Worm (Caenorhabditis elegans) whole organism, young adult: ENCODE measurements around the gene Y39A3B.8.
A peak's percentile ranks its signal among the peaks of the same experiment; 100 is the strongest.

ENCODE experiments used
- F37B4.10 ChIP-seq: fragments of 200-800 bp; sonication (Bioruptor generic); IDR thresholded peaks from 2 replicates; pipeline ENCODE4 v1.3.6; 2022; ENCODE audit warnings: missing genetic modification characterization, missing compliant biosample characterization
- F39B2.1 ChIP-seq: fragments of 200-800 bp; sonication (Bioruptor generic); IDR thresholded peaks from 2 replicates; pipeline ENCODE4 v1.3.6; 2022; ENCODE audit warnings: missing genetic modification reagents, missing genetic modification characterization, missing compliant biosample characterization
- F57A8.1 ChIP-seq: fragments of 200-800 bp; sonication (Bioruptor generic); optimal IDR thresholded peaks from 2 replicates; lab custom pipeline; 2018; ENCODE audit warnings: mild to moderate bottlenecking, missing genetic modification characterization, moderate library complexity, missing compliant biosample characterization
- K11D2.4 ChIP-seq: fragments of 200-800 bp; sonication (Bioruptor generic); IDR thresholded peaks from 2 replicates; pipeline ENCODE4 v1.3.6; 2022; ENCODE audit warnings: missing genetic modification reagents, missing genetic modification characterization, missing compliant biosample characterization
- K12H6.12 ChIP-seq: fragments of 200-800 bp; sonication (Bioruptor generic); optimal IDR thresholded peaks from 2 replicates; lab custom pipeline; 2018; ENCODE audit warnings: mild to moderate bottlenecking, missing genetic modification characterization, missing compliant biosample characterization
- T07F8.4 ChIP-seq: sonication (generic microtip); optimal IDR thresholded peaks from 2 replicates; lab custom pipeline; 2016; ENCODE audit warnings: mild to moderate bottlenecking, missing genetic modification characterization, moderate library complexity, missing compliant biosample characterization
- Y95B8A.8 ChIP-seq: fragments of 200-800 bp; sonication (Bioruptor generic); IDR thresholded peaks from 2 replicates; pipeline ENCODE4 v1.3.6; 2022; ENCODE audit warnings: missing genetic modification reagents, missing genetic modification characterization, missing compliant biosample characterization
- aptf-3 ChIP-seq: fragments of 200-800 bp; sonication (Bioruptor generic); IDR thresholded peaks from 2 replicates; pipeline ENCODE4 v1.3.6; 2022; ENCODE audit warnings: missing genetic modification characterization, missing compliant biosample characterization
- cebp-1 ChIP-seq, 2 experiments: fragments of 200-800 bp in 1 of 2; sonication (Bioruptor generic) in 1 of 2; sonication (generic microtip) in 1 of 2; IDR thresholded peaks in 1 of 2; optimal IDR thresholded peaks in 1 of 2; 2 replicates each; pipeline versions ENCODE4 v1.3.6 to Lab custom; 2017 to 2022; ENCODE audit warnings: missing compliant biosample characterization in 2 of 2, missing genetic modification characterization in 2 of 2, mild to moderate bottlenecking in 1 of 2, missing genetic modification reagents in 1 of 2, moderate library complexity in 1 of 2
- cebp-2 ChIP-seq: fragments of 200-800 bp; sonication (Bioruptor generic); IDR thresholded peaks from 2 replicates; pipeline ENCODE4 v1.3.6; 2022; ENCODE audit warnings: missing genetic modification characterization, missing compliant biosample characterization
- ceh-100 ChIP-seq: fragments of 200-800 bp; sonication (Bioruptor generic); IDR thresholded peaks from 2 replicates; pipeline ENCODE4 v1.3.6; 2022; ENCODE audit warnings: missing genetic modification reagents, missing genetic modification characterization, missing compliant biosample characterization
- ceh-58 ChIP-seq: fragments of 200-800 bp; sonication (Bioruptor generic); IDR thresholded peaks from 2 replicates; pipeline ENCODE4 v1.3.6; 2022; ENCODE audit warnings: missing genetic modification characterization, missing compliant biosample characterization
- chd-7 ChIP-seq: sonication (generic microtip); optimal IDR thresholded peaks from 2 replicates; lab custom pipeline; 2016; ENCODE audit warnings: mild to moderate bottlenecking, missing genetic modification characterization, moderate library complexity, missing compliant biosample characterization
- die-1 ChIP-seq: sonication (generic microtip); optimal IDR thresholded peaks from 2 replicates; lab custom pipeline; 2016; ENCODE audit warnings: missing genotype, mild to moderate bottlenecking, missing genetic modification characterization, missing compliant biosample characterization
- dox-1 ChIP-seq: fragments of 200-800 bp; sonication (Bioruptor generic); IDR thresholded peaks from 2 replicates; pipeline ENCODE4 v1.3.6; 2022; ENCODE audit warnings: missing genetic modification reagents, missing genetic modification characterization, missing compliant biosample characterization
- egl-18 ChIP-seq: fragments of 200-800 bp; sonication (Bioruptor generic); IDR thresholded peaks from 2 replicates; pipeline ENCODE4 v1.3.6; 2022; ENCODE audit warnings: missing genetic modification reagents, missing genetic modification characterization, missing compliant biosample characterization
- egrh-3 ChIP-seq: fragments of 200-800 bp; sonication (Bioruptor generic); IDR thresholded peaks from 2 replicates; pipeline ENCODE4 v1.3.6; 2022; ENCODE audit warnings: missing genetic modification reagents, missing genetic modification characterization, missing compliant biosample characterization
- fkh-3 ChIP-seq: sonication (generic microtip); optimal IDR thresholded peaks from 2 replicates; lab custom pipeline; 2016; ENCODE audit warnings: mild to moderate bottlenecking, missing genetic modification characterization, missing compliant biosample characterization
- hlh-12 ChIP-seq: sonication (generic microtip); optimal IDR thresholded peaks from 2 replicates; lab custom pipeline; 2016; ENCODE audit warnings: missing genetic modification characterization, missing compliant biosample characterization
- hmg-1.2 ChIP-seq: fragments of 200-800 bp; sonication (Bioruptor generic); IDR thresholded peaks from 2 replicates; pipeline ENCODE4 v1.3.6; 2022; ENCODE audit warnings: missing genetic modification reagents, missing genetic modification characterization, missing compliant biosample characterization
- hrde-1 ChIP-seq: sonication (generic microtip); optimal IDR thresholded peaks from 2 replicates; lab custom pipeline; 2016; ENCODE audit warnings: missing genetic modification characterization, mild to moderate bottlenecking, missing compliant biosample characterization, moderate library complexity, missing genotype, missing genetic modification reagents, borderline replicate concordance
- lag-1 ChIP-seq: fragments of 200-800 bp; sonication (Bioruptor generic); IDR thresholded peaks from 2 replicates; pipeline ENCODE4 v1.3.6; 2022; ENCODE audit warnings: missing genetic modification reagents, missing genetic modification characterization, missing compliant biosample characterization
- lin-35 ChIP-seq, 3 experiments: fragments of 150-350 bp in 2 of 3; sonication (generic microtip) in 1 of 3; optimal IDR thresholded peaks; 2 replicates each; lab custom pipeline; 2014 to 2018; ENCODE audit warnings: missing biosample characterization in 3 of 3, missing genetic modification characterization in 3 of 3, missing genetic modification reagents in 3 of 3
- lin-54 ChIP-seq: fragments of 200-800 bp; sonication (Bioruptor generic); optimal IDR thresholded peaks from 2 replicates; lab custom pipeline; 2018; ENCODE audit warnings: mild to moderate bottlenecking, missing genetic modification characterization, missing compliant biosample characterization
- lir-1 ChIP-seq: fragments of 200-800 bp; sonication (Bioruptor generic); conservative IDR thresholded peaks from 2 replicates; pipeline ENCODE4 v1.3.6; 2022; ENCODE audit warnings: missing genetic modification reagents, missing genetic modification characterization, missing compliant biosample characterization
- lsy-27 ChIP-seq: sonication (generic microtip); optimal IDR thresholded peaks from 2 replicates; lab custom pipeline; 2017; ENCODE audit warnings: missing genetic modification characterization, mild to moderate bottlenecking, missing compliant biosample characterization, antibody characterized with exemption, missing genotype, borderline replicate concordance; ENCODE audit not compliant: insufficient read depth
- madf-3 ChIP-seq: fragments of 200-800 bp; sonication (Bioruptor generic); IDR thresholded peaks from 2 replicates; pipeline ENCODE4 v1.3.6; 2022; ENCODE audit warnings: missing genetic modification reagents, missing genetic modification characterization, missing compliant biosample characterization
- madf-8 ChIP-seq: fragments of 200-800 bp; sonication (Bioruptor generic); conservative IDR thresholded peaks from 2 replicates; pipeline ENCODE4 v1.3.6; 2022; ENCODE audit warnings: missing genetic modification reagents, missing genetic modification characterization, missing compliant biosample characterization
- mes-4 ChIP-seq: sonication (generic microtip); optimal IDR thresholded peaks from 2 replicates; lab custom pipeline; 2016; ENCODE audit warnings: missing genotype, missing genetic modification characterization, missing compliant biosample characterization
- nfya-2 ChIP-seq: fragments of 200-800 bp; sonication (Bioruptor generic); IDR thresholded peaks from 2 replicates; pipeline ENCODE4 v1.3.6; 2022; ENCODE audit warnings: missing genetic modification reagents, missing genetic modification characterization, missing compliant biosample characterization
- nhr-120 ChIP-seq: fragments of 200-800 bp; sonication (Bioruptor generic); IDR thresholded peaks from 2 replicates; pipeline ENCODE4 v1.3.6; 2022; ENCODE audit warnings: missing genetic modification characterization, missing compliant biosample characterization
- nhr-90 ChIP-seq: sonication (generic microtip); optimal IDR thresholded peaks from 2 replicates; lab custom pipeline; 2016; ENCODE audit warnings: missing genotype, mild to moderate bottlenecking, missing genetic modification characterization, missing compliant biosample characterization
- rcor-1 ChIP-seq: fragments of 200-800 bp; sonication (Bioruptor generic); IDR thresholded peaks from 2 replicates; pipeline ENCODE4 v1.3.6; 2022; ENCODE audit warnings: missing genetic modification reagents, missing genetic modification characterization, missing compliant biosample characterization
- sdz-38 ChIP-seq: sonication (generic microtip); optimal IDR thresholded peaks from 2 replicates; lab custom pipeline; 2016; ENCODE audit warnings: missing genotype, missing genetic modification characterization, missing compliant biosample characterization
- unc-62 ChIP-seq: fragments of 150-350 bp; optimal IDR thresholded peaks from 2 replicates; lab custom pipeline; 2014; ENCODE audit warnings: missing biosample characterization, missing genetic modification reagents, missing genetic modification characterization
- xnd-1 ChIP-seq: sonication (generic microtip); optimal IDR thresholded peaks from 2 replicates; lab custom pipeline; 2016; ENCODE audit warnings: missing genotype, missing genetic modification reagents, missing genetic modification characterization, missing compliant biosample characterization
- ztf-22 ChIP-seq: fragments of 200-800 bp; sonication (Bioruptor generic); optimal IDR thresholded peaks from 2 replicates; lab custom pipeline; 2018; ENCODE audit warnings: mild to moderate bottlenecking, missing genetic modification characterization, moderate library complexity, missing compliant biosample characterization

Y39A3B.8 gene

ce11 chrIII:1951388-1951787 lies 36.4 kb upstream of the Y39A3B.8 start, which contains the start of gene F53A3.7 (continued):
- TF ChIP-seq K12H6.12 (tag; lab: Kevin White, UChicago) (no peak), F57A8.1 (GFP tag; lab: Kevin White, UChicago) (no peak), hrde-1 (peak; percentile 91), die-1 (no peak), hmg-1.2 (GFP tag; lab: Robert Waterston, UW) (0 out of 2 replicates have a peak, but pooled peaks have one; percentile 11), dox-1 (GFP tag; lab: Robert Waterston, UW) (no peak), cebp-1 (GFP tag; IDR thresholded peaks at IDR 0.05; lab: Robert Waterston, UW) (no peak), cebp-1 (tag; optimal IDR thresholded peaks at IDR 0.05; lab: Kevin White, UChicago) (no peak), lin-35 (GFP tag; optimal IDR thresholded peaks at IDR 0.05; lab: Kevin White, UChicago) (peak in 1 of 3 experiments; percentile 1), fkh-3 (tag; lab: Kevin White, UChicago) (no peak), unc-62 (GFP tag; lab: Kevin White, UChicago) (no peak), ceh-100 (GFP tag; lab: Robert Waterston, UW) (peak; percentile 30; the same call in 1 of the 2 replicates), egl-18 (GFP tag; lab: Robert Waterston, UW) (0 out of 2 replicates have a peak, but pooled peaks have one; percentile 20), rcor-1 (no peak; the same call in 1 of the 2 replicates), F39B2.1 (GFP tag; lab: Robert Waterston, UW) (peak; percentile 65; the same call in 1 of the 2 replicates), madf-8 (GFP tag; lab: Robert Waterston, UW) (no peak; the same call in 1 of the 2 replicates), nhr-90 (tag; lab: Kevin White, UChicago) (no peak), F37B4.10 (GFP tag; lab: Robert Waterston, UW) (no peak), xnd-1 (tag; lab: Kevin White, UChicago) (no peak), ztf-22 (GFP tag; lab: Kevin White, UChicago) (no peak), lsy-27 (no peak), lin-54 (GFP tag; lab: Kevin White, UChicago) (peak; percentile 43), aptf-3 (no peak), nfya-2 (GFP tag; lab: Robert Waterston, UW) (0 out of 2 replicates have a peak, but pooled peaks have one; percentile 56), K11D2.4 (GFP tag; lab: Robert Waterston, UW) (no peak), nhr-120 (no peak), lag-1 (GFP tag; lab: Robert Waterston, UW) (no peak), ceh-58 (GFP tag; lab: Robert Waterston, UW) (no peak), mes-4 (tag; lab: Kevin White, UChicago) (no peak)

DNA sequence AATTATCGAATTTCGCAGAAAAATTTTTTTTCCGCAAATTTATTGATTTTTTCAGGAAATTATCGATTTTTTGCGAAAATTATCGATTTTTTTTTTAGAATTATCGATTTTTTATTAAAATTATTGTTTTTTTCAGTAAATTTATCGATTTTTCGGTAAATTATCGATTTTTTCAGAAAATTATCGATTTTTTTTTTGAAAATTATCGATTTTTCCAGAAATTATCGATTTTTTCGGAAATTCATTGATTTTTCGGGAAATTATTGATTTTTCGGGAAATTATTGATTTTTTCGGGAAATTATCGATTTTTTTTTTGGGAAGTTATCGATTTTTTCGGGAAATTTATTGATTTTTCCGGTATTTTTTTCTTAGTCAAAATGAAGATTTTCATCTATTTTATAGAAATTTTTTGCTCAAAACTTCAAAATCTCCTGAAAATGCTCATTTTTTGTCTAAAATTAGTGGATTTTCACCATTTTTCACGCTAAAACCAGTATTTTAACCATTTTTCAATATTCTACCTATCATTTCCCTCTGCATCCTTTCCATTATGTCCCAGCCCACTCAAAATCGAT lies 32.2 kb upstream of the Y39A3B.8 start:
- TF ChIP-seq egl-18 (GFP tag; lab: Robert Waterston, UW) (no peak), hmg-1.2 (GFP tag; lab: Robert Waterston, UW) (no peak), hrde-1 (no peak), lir-1 (no peak), sdz-38 (no peak), madf-3 (GFP tag; lab: Robert Waterston, UW) (no peak), Y95B8A.8 (GFP tag; lab: Robert Waterston, UW) (no peak), chd-7 (tag; lab: Kevin White, UChicago) (no peak), T07F8.4 (tag; lab: Kevin White, UChicago) (no peak), cebp-2 (GFP tag; lab: Robert Waterston, UW) (no peak), hlh-12 (tag; lab: Kevin White, UChicago) (no peak), egrh-3 (no peak)
